Fruit fly (Drosophila melanogaster) whole organism, wandering third instar larva: ENCODE measurements around the gene Uro.
A peak's percentile ranks its signal among the peaks of the same experiment; 100 is the strongest.

Experiments used
- CrebA ChIP-seq: fragments of 200-800 bp; sonication (Bioruptor generic); optimal IDR thresholded peaks from 2 replicates; lab custom pipeline; 2016; ENCODE audit warnings: missing biosample characterization, mild to moderate bottlenecking, missing genetic modification characterization, borderline replicate concordance
- HLH106 ChIP-seq: fragments of 200-800 bp; optimal IDR thresholded peaks from 3 replicates; lab custom pipeline; 2019; ENCODE audit warnings: missing biosample characterization, mild to moderate bottlenecking, missing genetic modification characterization, moderate library complexity
- Hnf4 ChIP-seq: fragments of 200-800 bp; sonication (Bioruptor generic); optimal IDR thresholded peaks from 2 replicates; lab custom pipeline; 2016; ENCODE audit warnings: missing biosample characterization, mild to moderate bottlenecking, missing genetic modification characterization
- dl ChIP-seq, 2 experiments: fragments of 175-275, 200-275 bp in 1 of 2; fragments of 200-275 bp in 1 of 2; sonication (Bioruptor generic); optimal IDR thresholded peaks; lab custom pipeline; 2018; ENCODE audit warnings: mild to moderate bottlenecking in 2 of 2, missing biosample characterization in 2 of 2, missing genetic modification characterization in 2 of 2, moderate library complexity in 2 of 2; ENCODE audit not compliant: partially characterized antibody in 2 of 2, insufficient read depth in 1 of 2
- ey ChIP-seq: fragments of 200-800 bp; sonication (Bioruptor generic); optimal IDR thresholded peaks from 2 replicates; lab custom pipeline; 2016; ENCODE audit warnings: missing biosample characterization, missing genetic modification characterization
- fru ChIP-seq: fragments of 200-800 bp; sonication (Bioruptor generic); optimal IDR thresholded peaks from 3 replicates; lab custom pipeline; 2016; ENCODE audit warnings: missing biosample characterization, mild to moderate bottlenecking, missing genetic modification characterization
- sv ChIP-seq: fragments of 200-800 bp; sonication (Bioruptor generic); optimal IDR thresholded peaks from 3 replicates; lab custom pipeline; 2016; ENCODE audit warnings: missing biosample characterization, missing genetic modification characterization
- tai ChIP-seq: sonication (Bioruptor generic); optimal IDR thresholded peaks from 2 replicates; lab custom pipeline; 2016; ENCODE audit warnings: missing biosample characterization, missing genetic modification characterization

DNA sequence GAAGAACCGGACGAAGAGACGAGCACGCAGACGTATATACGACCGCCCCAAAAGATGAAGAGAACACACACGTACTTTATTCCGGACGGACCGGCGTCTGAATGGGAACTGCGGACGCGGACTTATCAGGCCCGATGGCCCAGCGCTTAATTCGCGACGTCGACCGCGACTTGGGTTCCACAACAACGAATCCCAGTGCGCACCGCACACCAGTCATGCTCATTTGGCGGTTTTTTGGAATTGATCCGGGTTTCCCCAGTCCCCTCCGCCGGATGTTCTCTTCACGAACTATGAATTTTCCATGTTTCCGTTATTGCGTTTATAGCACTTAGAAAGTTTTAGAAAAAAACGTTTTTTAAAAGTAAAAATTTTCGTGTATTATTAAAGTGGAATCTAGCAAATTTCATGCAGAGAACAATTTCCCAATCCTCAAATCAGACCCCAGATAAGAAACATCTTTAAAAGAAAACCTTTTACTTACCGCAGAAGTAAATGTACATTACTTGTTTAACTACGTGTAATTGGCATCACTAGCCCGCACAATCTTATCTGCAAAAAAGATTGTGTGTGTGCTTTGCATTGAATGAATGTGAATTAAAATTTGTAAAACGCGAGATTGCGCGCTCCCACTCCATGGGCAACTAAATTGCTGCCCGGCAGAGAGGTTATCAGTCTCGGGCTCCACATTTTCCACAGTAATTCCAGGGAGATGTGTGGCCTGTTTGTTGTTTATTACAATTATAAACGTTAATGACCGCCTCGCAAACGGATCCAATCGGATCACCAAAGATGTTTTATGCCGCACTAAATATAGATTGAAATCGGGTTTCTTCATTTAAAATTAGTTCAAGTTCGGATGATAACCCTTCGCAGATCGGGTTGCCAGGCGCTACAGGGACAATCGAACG is 10.8 kb downstream of the Uro start, which contains the start of gene CG7149:
- TF ChIP-seq Hnf4 (GFP tag; lab: Kevin White, UChicago) = peak; percentile 16
- TF ChIP-seq dl (GFP tag; optimal IDR thresholded peaks at IDR 0.05; lab: Kevin White, UChicago; ENCODE audit: insufficient read depth in 1 of 2, partially characterized antibody in 2 of 2) = peak; percentile 46 to 68
- TF ChIP-seq CrebA = no peak
- peak; percentile 37 for TF ChIP-seq HLH106
- TF ChIP-seq tai (GFP tag; lab: Kevin White, UChicago) = no peak
- no peak for TF ChIP-seq sv
- peak; percentile 82 for TF ChIP-seq fru (GFP tag; lab: Kevin White, UChicago)
- TF ChIP-seq ey (GFP tag; lab: Kevin White, UChicago) = no peak
